Fruit fly (Drosophila melanogaster): ENCODE data around the gene CG33286.

CG33286 gene

DNA sequence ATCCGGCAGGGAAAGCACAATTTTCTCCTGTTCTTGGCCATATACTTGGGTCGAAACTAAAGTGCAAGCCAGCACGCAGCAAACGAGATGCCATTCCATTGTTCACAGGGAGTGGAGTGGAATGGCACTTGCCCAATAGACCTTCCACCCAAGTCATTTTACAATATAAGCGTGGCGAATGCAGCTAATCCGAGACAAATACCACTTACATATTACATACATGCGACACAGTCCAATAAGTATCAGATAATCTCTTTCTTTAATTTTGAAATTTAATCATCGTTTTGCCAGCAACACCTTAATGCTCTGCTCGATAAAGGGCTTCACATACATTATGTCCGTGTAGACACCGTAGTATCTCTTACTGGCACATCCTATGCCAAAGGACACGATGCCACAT is 13.2 kb downstream of the CG33286 start, which contains the start of gene CG11037:
TSS of gene CG11037 (minus strand) at position 101 of the 400 bp plus-strand sequence.
- TF ChIP-seq dsf (GFP tag; optimal IDR thresholded peaks at IDR 0.05; ENCODE audit: borderline replicate concordance) (no peak), psq (GFP tag; optimal IDR thresholded peaks at IDR 0.05) (no peak), pan (optimal IDR thresholded peaks at IDR 0.05) (no peak), woc (GFP tag; optimal IDR thresholded peaks at IDR 0.05) (no peak), br (GFP tag; optimal IDR thresholded peaks at IDR 0.05) (no peak), dl (GFP tag; optimal IDR thresholded peaks at IDR 0.05; ENCODE audit: insufficient read depth in 1 of 2, partially characterized antibody in 2 of 2) (no peak), Hnf4 (GFP tag; optimal IDR thresholded peaks at IDR 0.05) (no peak), foxo (GFP tag; optimal IDR thresholded peaks at IDR 0.05) (no peak), jim (GFP tag; optimal IDR thresholded peaks at IDR 0.05) (no peak), N (GFP tag; optimal IDR thresholded peaks at IDR 0.05) (no peak), Sp1 (GFP tag; optimal IDR thresholded peaks at IDR 0.05) (no peak), Rel (GFP tag; optimal IDR thresholded peaks at IDR 0.05) (no peak), Rel (tag; optimal IDR thresholded peaks at IDR 0.05) (no peak), Jra (GFP tag; optimal IDR thresholded peaks at IDR 0.05) (no peak), sage (GFP tag; optimal IDR thresholded peaks at IDR 0.05) (no peak), Mio (GFP tag; optimal IDR thresholded peaks at IDR 0.05) (no peak)

DNA sequence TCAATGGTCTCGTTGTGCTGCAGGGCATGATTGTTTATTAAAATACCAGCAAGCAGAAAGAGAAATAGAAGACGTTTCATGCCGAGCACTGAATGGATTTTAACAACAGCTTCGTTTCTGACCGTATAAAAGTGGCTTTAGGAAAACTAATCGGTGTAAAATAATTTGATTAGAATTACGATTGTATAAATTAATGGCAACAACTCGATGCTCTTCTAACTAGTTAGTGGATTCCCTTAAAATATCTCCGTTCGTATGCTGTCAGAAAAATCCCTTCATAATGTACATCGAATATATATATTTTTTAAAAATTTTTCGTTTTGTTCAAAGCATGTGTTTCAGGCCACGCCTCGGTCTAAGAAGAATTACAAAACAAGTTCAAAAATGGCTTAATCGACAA is 17.9 kb downstream of the CG33286 start, which contains the start of the genes Sems and CG10588:
TSS of gene Sems (minus strand) at position 101 of the 400 bp plus-strand sequence.
TSS of gene CG10588 (plus strand) at position 285 of the 400 bp plus-strand sequence.
- TF ChIP-seq br (GFP tag; optimal IDR thresholded peaks at IDR 0.05) (no peak), h (GFP tag; optimal IDR thresholded peaks at IDR 0.05) (no peak), Vsx2 (GFP tag; optimal IDR thresholded peaks at IDR 0.05; ENCODE audit: partially characterized antibody) (no peak), Dfd (GFP tag; optimal IDR thresholded peaks at IDR 0.05) (no peak), jim (GFP tag; optimal IDR thresholded peaks at IDR 0.05) (no peak), fru (GFP tag; optimal IDR thresholded peaks at IDR 0.05) (no peak), GATAd (GFP tag; optimal IDR thresholded peaks at IDR 0.05) (no peak), CG32264 (GFP tag; optimal IDR thresholded peaks at IDR 0.05) (no peak), OdsH (GFP tag; optimal IDR thresholded peaks at IDR 0.05) (no peak), dsf (GFP tag; optimal IDR thresholded peaks at IDR 0.05; ENCODE audit: borderline replicate concordance) (no peak), Hnf4 (GFP tag; optimal IDR thresholded peaks at IDR 0.05) (no peak), psq (GFP tag; optimal IDR thresholded peaks at IDR 0.05) (no peak), Hr78 (GFP tag; optimal IDR thresholded peaks at IDR 0.05) (no peak)

DNA sequence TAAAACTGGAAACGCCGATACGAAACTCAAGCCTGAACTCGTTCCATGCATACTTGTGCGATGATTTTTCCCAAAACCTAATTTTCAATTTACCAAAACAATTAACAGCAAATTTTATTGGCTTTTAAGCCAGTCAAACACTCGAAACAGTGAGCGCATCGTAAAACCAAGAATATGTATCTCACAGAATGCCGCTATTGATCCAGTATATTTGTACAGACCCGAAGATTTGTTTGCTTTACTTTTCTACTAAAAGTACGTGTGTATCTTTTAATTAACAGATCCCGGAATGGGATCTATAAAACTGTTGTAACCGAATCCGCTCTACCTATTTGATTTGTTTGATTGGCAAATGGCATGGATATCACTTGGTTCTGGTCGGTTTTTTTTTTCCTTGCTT is 20.4 kb downstream of the CG33286 start:
- TF ChIP-seq Jra (GFP tag; optimal IDR thresholded peaks at IDR 0.05) (no peak), dl (GFP tag; optimal IDR thresholded peaks at IDR 0.05; ENCODE audit: insufficient read depth in 1 of 2, partially characterized antibody in 2 of 2) (no peak), sage (GFP tag; optimal IDR thresholded peaks at IDR 0.05) (no peak), Vsx2 (GFP tag; optimal IDR thresholded peaks at IDR 0.05; ENCODE audit: partially characterized antibody) (no peak)

DNA sequence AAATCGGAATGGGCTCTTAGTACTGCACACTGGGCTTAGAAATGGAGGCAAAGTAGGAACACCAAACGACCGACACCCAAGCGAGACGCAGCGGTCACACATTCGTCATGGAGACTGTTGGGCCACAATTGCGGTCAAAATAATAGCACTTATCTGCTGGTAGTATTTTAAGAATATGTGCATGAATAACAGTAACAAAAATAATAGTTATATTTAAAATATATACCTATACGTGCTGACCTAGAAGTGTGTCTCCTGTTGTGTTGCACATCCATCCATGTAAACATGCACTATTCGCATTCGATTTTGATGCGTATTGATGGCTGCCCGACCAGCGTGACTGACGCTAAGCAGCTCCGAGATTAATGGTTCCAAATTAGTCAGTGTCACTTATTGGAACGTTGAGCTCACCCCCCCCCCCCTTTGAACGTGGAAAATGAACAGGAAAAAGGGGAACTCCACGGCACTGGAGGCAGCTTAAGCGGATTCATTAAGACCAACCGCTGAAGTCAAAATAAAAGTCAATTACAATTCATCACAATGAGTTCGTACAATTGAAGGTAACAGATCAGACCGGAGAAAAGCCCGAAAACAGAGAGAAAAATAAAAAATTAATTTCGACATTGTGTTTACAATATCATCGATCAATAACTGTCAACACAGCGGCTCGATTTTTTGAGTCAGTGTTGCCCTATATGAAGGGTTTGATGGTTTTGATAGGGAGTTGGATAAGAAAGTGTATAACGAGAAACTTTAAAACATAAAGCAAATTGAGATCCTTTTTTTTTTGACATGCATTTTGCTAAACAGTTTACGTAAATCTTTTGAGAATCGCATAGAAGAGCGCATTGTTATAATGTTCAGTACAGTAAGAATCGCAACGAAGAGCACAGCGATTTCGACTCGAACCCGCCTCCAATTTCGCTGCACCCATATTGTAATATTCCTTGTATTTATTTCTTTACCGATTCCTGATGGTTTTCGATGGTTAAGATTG is 21.6 kb downstream of the CG33286 start:
- TF ChIP-seq Myc (optimal IDR thresholded peaks at IDR 0.05) (no peak), Hr78 (GFP tag; optimal IDR thresholded peaks at IDR 0.05) (no peak), Mio (GFP tag; optimal IDR thresholded peaks at IDR 0.05) (no peak), Hnf4 (GFP tag; optimal IDR thresholded peaks at IDR 0.05) (no peak), psq (GFP tag; optimal IDR thresholded peaks at IDR 0.05) (peak; percentile 32), dmrt93B (GFP tag; optimal IDR thresholded peaks at IDR 0.05) (no peak), tai (GFP tag; optimal IDR thresholded peaks at IDR 0.05) (no peak), dl (GFP tag; optimal IDR thresholded peaks at IDR 0.05; ENCODE audit: insufficient read depth in 1 of 2, partially characterized antibody in 2 of 2) (no peak), usp (GFP tag; optimal IDR thresholded peaks at IDR 0.05) (no peak), OdsH (GFP tag; optimal IDR thresholded peaks at IDR 0.05) (no peak), fru (GFP tag; optimal IDR thresholded peaks at IDR 0.05) (peak; percentile 36), jim (GFP tag; optimal IDR thresholded peaks at IDR 0.05) (no peak), Hr83 (GFP tag; optimal IDR thresholded peaks at IDR 0.05; ENCODE audit: poor library complexity, severe bottlenecking) (no peak), h (GFP tag; optimal IDR thresholded peaks at IDR 0.05) (peak; percentile 23), GATAd (GFP tag; optimal IDR thresholded peaks at IDR 0.05) (no peak), woc (GFP tag; optimal IDR thresholded peaks at IDR 0.05) (peak; percentile 32), brk (GFP tag; optimal IDR thresholded peaks at IDR 0.05) (no peak), Rel (GFP tag; optimal IDR thresholded peaks at IDR 0.05) (no peak), Rel (tag; optimal IDR thresholded peaks at IDR 0.05) (peak; percentile 62), CG32264 (GFP tag; optimal IDR thresholded peaks at IDR 0.05) (no peak), CrebA (GFP tag; optimal IDR thresholded peaks at IDR 0.05; ENCODE audit: borderline replicate concordance) (no peak), rgr (GFP tag; optimal IDR thresholded peaks at IDR 0.05) (peak; percentile 25), dsf (GFP tag; optimal IDR thresholded peaks at IDR 0.05; ENCODE audit: borderline replicate concordance) (no peak), Jra (GFP tag; optimal IDR thresholded peaks at IDR 0.05) (no peak), Sp1 (GFP tag; optimal IDR thresholded peaks at IDR 0.05) (no peak), Vsx2 (GFP tag; optimal IDR thresholded peaks at IDR 0.05; ENCODE audit: partially characterized antibody) (no peak), br (GFP tag; optimal IDR thresholded peaks at IDR 0.05) (peak; percentile 28), lola (GFP tag; optimal IDR thresholded peaks at IDR 0.05) (no peak), foxo (GFP tag; optimal IDR thresholded peaks at IDR 0.05) (peak in 1 of 2 experiments; percentile 35), N (GFP tag; optimal IDR thresholded peaks at IDR 0.05) (no peak), sv (GFP tag; optimal IDR thresholded peaks at IDR 0.05) (no peak), CG9705 (GFP tag; optimal IDR thresholded peaks at IDR 0.05) (no peak), sage (GFP tag; optimal IDR thresholded peaks at IDR 0.05) (no peak), ey (GFP tag; optimal IDR thresholded peaks at IDR 0.05) (peak; percentile 13), Dfd (GFP tag; optimal IDR thresholded peaks at IDR 0.05) (no peak)

All from whole organism, wandering third instar larva.